Worm (Caenorhabditis elegans): ENCODE measurements around the gene ceh-30.

ce11 chrX:3057656-3058055 is 5.7 kb upstream of the ceh-30 start:
- no peak for TF ChIP-seq med-1 (GFP tag; optimal IDR thresholded peaks at IDR 0.05; ENCODE audit: insufficient read depth)
- TF ChIP-seq T22C8.4 (GFP tag; IDR thresholded peaks at IDR 0.05), result no peak
- TF ChIP-seq tab-1 (GFP tag; IDR thresholded peaks at IDR 0.05), result no peak
- TF ChIP-seq ztf-29 (GFP tag; IDR thresholded peaks at IDR 0.05), result no peak
- TF ChIP-seq cog-1 (tag; optimal IDR thresholded peaks at IDR 0.05), result no peak

Data from whole organism, midembryonic.